Fruit fly (Drosophila melanogaster) whole organism, adult: Measurements from ENCODE around the gene RabGGTb.
A peak's percentile ranks its signal among the peaks of the same experiment; 100 is the strongest.

Experiments
- CG11617 ChIP-seq: fragments of 200-800 bp; sonication (Bioruptor generic); optimal IDR thresholded peaks from 2 replicates; lab custom pipeline; 2017; ENCODE audit warnings: mild to moderate bottlenecking, missing biosample characterization, missing genetic modification reagents, missing genetic modification characterization
- CG12768 ChIP-seq: fragments of 200-800 bp; sonication (Bioruptor generic); optimal IDR thresholded peaks from 2 replicates; lab custom pipeline; 2017; ENCODE audit warnings: missing biosample characterization, missing genetic modification characterization, mild to moderate bottlenecking, moderate library complexity, missing genetic modification reagents
- CG14711 ChIP-seq: fragments of 200-800 bp; sonication (Bioruptor generic); optimal IDR thresholded peaks from 2 replicates; lab custom pipeline; 2018; ENCODE audit warnings: missing biosample characterization, mild to moderate bottlenecking, missing genetic modification characterization, moderate library complexity
- CG1620 ChIP-seq: fragments of 200-800 bp; sonication (Bioruptor generic); optimal IDR thresholded peaks from 2 replicates; lab custom pipeline; 2016; ENCODE audit warnings: missing biosample characterization, missing genetic modification characterization
- CG33017 ChIP-seq: fragments of 200-800 bp; sonication (Bioruptor generic); optimal IDR thresholded peaks from 2 replicates; lab custom pipeline; 2018; ENCODE audit warnings: missing biosample characterization, mild to moderate bottlenecking, missing genetic modification characterization, moderate library complexity
- CG5204 ChIP-seq: fragments of 200-800 bp; sonication (Bioruptor generic); optimal IDR thresholded peaks from 2 replicates; lab custom pipeline; 2016; ENCODE audit warnings: missing biosample characterization, missing genetic modification characterization
- CG7045 ChIP-seq: fragments of 200-800 bp; sonication (Bioruptor generic); optimal IDR thresholded peaks from 2 replicates; lab custom pipeline; 2017; ENCODE audit warnings: missing biosample characterization, mild to moderate bottlenecking, missing genetic modification characterization
- CG7101 ChIP-seq: fragments of 200-800 bp; sonication (Bioruptor generic); optimal IDR thresholded peaks from 2 replicates; lab custom pipeline; 2018; ENCODE audit warnings: missing biosample characterization, mild to moderate bottlenecking, missing genetic modification characterization, moderate library complexity
- Clk ChIP-seq: fragments of 200-800 bp; sonication (Bioruptor generic); optimal IDR thresholded peaks from 2 replicates; lab custom pipeline; 2017; ENCODE audit warnings: missing biosample characterization, missing genetic modification characterization
- Crg-1 ChIP-seq: fragments of 200-800 bp; sonication (Bioruptor generic); optimal IDR thresholded peaks from 2 replicates; lab custom pipeline; 2016; ENCODE audit warnings: missing biosample characterization, missing genetic modification characterization
- Hr96 ChIP-seq: fragments of 200-800 bp; sonication (Bioruptor generic); optimal IDR thresholded peaks from 2 replicates; lab custom pipeline; 2016; ENCODE audit warnings: missing biosample characterization, missing genetic modification characterization
- Mnt ChIP-seq: fragments of 200-800 bp; sonication (Bioruptor generic); optimal IDR thresholded peaks from 2 replicates; lab custom pipeline; 2016; ENCODE audit warnings: missing biosample characterization, mild to moderate bottlenecking, missing genetic modification characterization
- bab1 ChIP-seq: fragments of 200-800 bp; sonication (Bioruptor generic); optimal IDR thresholded peaks from 3 replicates; lab custom pipeline; 2019; ENCODE audit warnings: missing biosample characterization, mild to moderate bottlenecking, missing genetic modification characterization, moderate library complexity
- cic ChIP-seq: fragments of 200-800 bp; sonication (Bioruptor generic); optimal IDR thresholded peaks from 2 replicates; lab custom pipeline; 2017; ENCODE audit warnings: missing biosample characterization, mild to moderate bottlenecking, missing genetic modification characterization, moderate library complexity
- cnc ChIP-seq, 2 experiments: fragments of >200 bp; optimal IDR thresholded peaks; 2 replicates each; lab custom pipeline; 2017
- kay ChIP-seq: fragments of 200-800 bp; sonication (Bioruptor generic); peaks from one replicate; lab custom pipeline; 2016; ENCODE audit warnings: missing biosample characterization, missing genetic modification characterization, borderline replicate concordance
- ovo ChIP-seq: fragments of 200-800 bp; sonication (Bioruptor generic); optimal IDR thresholded peaks from 2 replicates; lab custom pipeline; 2016; ENCODE audit warnings: missing biosample characterization, missing genetic modification characterization
- pad ChIP-seq: fragments of 200-800 bp; sonication (Bioruptor generic); optimal IDR thresholded peaks from 3 replicates; lab custom pipeline; 2017; ENCODE audit warnings: missing biosample characterization, missing genetic modification characterization, mild to moderate bottlenecking, moderate library complexity, missing genetic modification reagents
- tj ChIP-seq: fragments of 200-800 bp; sonication (Bioruptor generic); optimal IDR thresholded peaks from 3 replicates; lab custom pipeline; 2017; ENCODE audit warnings: missing biosample characterization, mild to moderate bottlenecking, missing genetic modification characterization, moderate library complexity
- toe ChIP-seq: fragments of 200-800 bp; sonication (Bioruptor generic); optimal IDR thresholded peaks from 2 replicates; lab custom pipeline; 2016; ENCODE audit warnings: missing biosample characterization, missing genetic modification characterization

RabGGTb gene

dm6 chr2L:2891200-2891599, 12.3 kb downstream of the RabGGTb start:
- no peak for TF ChIP-seq pad
- TF ChIP-seq cnc (optimal IDR thresholded peaks at IDR 0.05; lab: Kevin White, UChicago), result no peak
- TF ChIP-seq CG7045 (GFP tag; lab: Kevin White, UChicago), result no peak
- no peak for TF ChIP-seq cic (GFP tag; lab: Kevin White, UChicago)
- no peak for TF ChIP-seq Hr96
- no peak for TF ChIP-seq CG1620 (GFP tag; lab: Kevin White, UChicago)
- no peak for TF ChIP-seq Clk
- TF ChIP-seq CG12768 (GFP tag; lab: Kevin White, UChicago), result no peak
- no peak for TF ChIP-seq CG7101 (tag; lab: Kevin White, UChicago)
- TF ChIP-seq CG5204, result no peak
- TF ChIP-seq tj (GFP tag; lab: Kevin White, UChicago), result no peak
- no peak for TF ChIP-seq toe (GFP tag; lab: Kevin White, UChicago)
- TF ChIP-seq kay, result no peak
- TF ChIP-seq Mnt, result no peak
- TF ChIP-seq CG11617 (GFP tag; lab: Kevin White, UChicago), result no peak
- no peak for TF ChIP-seq ovo (GFP tag; lab: Kevin White, UChicago)
- no peak for TF ChIP-seq CG14711 (tag; lab: Kevin White, UChicago)
- no peak for TF ChIP-seq CG33017
- no peak for TF ChIP-seq bab1 (GFP tag; lab: Kevin White, UChicago)
- no peak for TF ChIP-seq Crg-1 (GFP tag; lab: Kevin White, UChicago)

- TF ChIP-seq CG7045 (GFP tag; lab: Kevin White, UChicago), result no peak
- TF ChIP-seq kay, result no peak
- TF ChIP-seq Clk, result no peak
These were observed 15.4 kb downstream of the RabGGTb start for dm6 chr2L:2894356-2894755.

dm6 chr2L:2897024-2897549, 18.2 kb downstream of the RabGGTb start:
- TF ChIP-seq cnc (optimal IDR thresholded peaks at IDR 0.05; lab: Kevin White, UChicago) (no peak), CG14711 (tag; lab: Kevin White, UChicago) (peak; percentile 8), CG5204 (no peak), kay (no peak), pad (no peak), bab1 (GFP tag; lab: Kevin White, UChicago) (no peak), cic (GFP tag; lab: Kevin White, UChicago) (no peak), CG1620 (GFP tag; lab: Kevin White, UChicago) (no peak), CG12768 (GFP tag; lab: Kevin White, UChicago) (no peak), toe (GFP tag; lab: Kevin White, UChicago) (no peak), Mnt (no peak), CG7101 (tag; lab: Kevin White, UChicago) (peak; percentile 44), ovo (GFP tag; lab: Kevin White, UChicago) (no peak), Hr96 (no peak), CG7045 (GFP tag; lab: Kevin White, UChicago) (peak; percentile 50), Clk (no peak), CG33017 (peak; percentile 56), CG11617 (GFP tag; lab: Kevin White, UChicago) (peak; percentile 9), tj (GFP tag; lab: Kevin White, UChicago) (peak; percentile 7)

- no peak for TF ChIP-seq Crg-1 (GFP tag; lab: Kevin White, UChicago)
- TF ChIP-seq Hr96, result no peak
- no peak for TF ChIP-seq CG14711 (tag; lab: Kevin White, UChicago)
- TF ChIP-seq CG12768 (GFP tag; lab: Kevin White, UChicago), result no peak
- no peak for TF ChIP-seq CG11617 (GFP tag; lab: Kevin White, UChicago)
- no peak for TF ChIP-seq ovo (GFP tag; lab: Kevin White, UChicago)
- no peak for TF ChIP-seq CG7045 (GFP tag; lab: Kevin White, UChicago)
- TF ChIP-seq toe (GFP tag; lab: Kevin White, UChicago), result no peak
- TF ChIP-seq cnc (optimal IDR thresholded peaks at IDR 0.05; lab: Kevin White, UChicago), result no peak
- TF ChIP-seq kay, result no peak
- TF ChIP-seq bab1 (GFP tag; lab: Kevin White, UChicago), result no peak
These were observed 18.8 kb downstream of the RabGGTb start for dm6 chr2L:2897710-2898109.

dm6 chr2L:2898247-2898646, 19.3 kb downstream of the RabGGTb start:
- TF ChIP-seq CG14711 (tag; lab: Kevin White, UChicago) (no peak), cnc (optimal IDR thresholded peaks at IDR 0.05; lab: Kevin White, UChicago) (no peak), kay (no peak), bab1 (GFP tag; lab: Kevin White, UChicago) (no peak), cic (GFP tag; lab: Kevin White, UChicago) (no peak), CG7101 (tag; lab: Kevin White, UChicago) (no peak), Crg-1 (GFP tag; lab: Kevin White, UChicago) (no peak), Clk (no peak), CG33017 (no peak), ovo (GFP tag; lab: Kevin White, UChicago) (no peak), CG11617 (GFP tag; lab: Kevin White, UChicago) (no peak), pad (no peak), CG5204 (no peak), CG7045 (GFP tag; lab: Kevin White, UChicago) (no peak), CG1620 (GFP tag; lab: Kevin White, UChicago) (no peak), Hr96 (no peak), tj (GFP tag; lab: Kevin White, UChicago) (no peak), Mnt (no peak), CG12768 (GFP tag; lab: Kevin White, UChicago) (no peak)

dm6 chr2L:2900392-2901028, 21.6 kb downstream of the RabGGTb start:
- TF ChIP-seq tj (GFP tag; lab: Kevin White, UChicago), result peak; percentile 84
- peak; percentile 62 for TF ChIP-seq cic (GFP tag; lab: Kevin White, UChicago)
- no peak for TF ChIP-seq CG11617 (GFP tag; lab: Kevin White, UChicago)
- peak; percentile 31 for TF ChIP-seq CG12768 (GFP tag; lab: Kevin White, UChicago)
- TF ChIP-seq ovo (GFP tag; lab: Kevin White, UChicago), result no peak
- TF ChIP-seq Mnt, result peak; percentile 3
- TF ChIP-seq Clk, result peak; percentile 3
